Fruit fly (Drosophila melanogaster) whole organism, wandering third instar larva: ENCODE measurements around the gene CG1695.

Source experiments
- Abd-B ChIP-seq: fragments of >200 bp; optimal IDR thresholded peaks from 2 replicates; lab custom pipeline; 2017; ENCODE audit warnings: missing biosample characterization, missing genetic modification characterization
- CG32264 ChIP-seq: fragments of 200-800 bp; sonication (Bioruptor generic); optimal IDR thresholded peaks from 2 replicates; lab custom pipeline; 2016; ENCODE audit warnings: missing biosample characterization, missing genetic modification characterization
- CG9705 ChIP-seq: fragments of 200-800 bp; sonication (Bioruptor generic); optimal IDR thresholded peaks from 2 replicates; lab custom pipeline; 2018; ENCODE audit warnings: missing biosample characterization, mild to moderate bottlenecking, missing genetic modification characterization
- CrebA ChIP-seq: fragments of 200-800 bp; sonication (Bioruptor generic); optimal IDR thresholded peaks from 2 replicates; lab custom pipeline; 2016; ENCODE audit warnings: missing biosample characterization, mild to moderate bottlenecking, missing genetic modification characterization, borderline replicate concordance
- Dfd ChIP-seq: fragments of >200 bp; optimal IDR thresholded peaks from 2 replicates; lab custom pipeline; 2017; ENCODE audit warnings: missing biosample characterization, missing genetic modification characterization
- GATAd ChIP-seq: sonication (Bioruptor generic); optimal IDR thresholded peaks from 2 replicates; lab custom pipeline; 2016; ENCODE audit warnings: missing biosample characterization, missing genetic modification characterization
- HLH106 ChIP-seq: fragments of 200-800 bp; optimal IDR thresholded peaks from 3 replicates; lab custom pipeline; 2019; ENCODE audit warnings: missing biosample characterization, mild to moderate bottlenecking, missing genetic modification characterization, moderate library complexity
- Hnf4 ChIP-seq: fragments of 200-800 bp; sonication (Bioruptor generic); optimal IDR thresholded peaks from 2 replicates; lab custom pipeline; 2016; ENCODE audit warnings: missing biosample characterization, mild to moderate bottlenecking, missing genetic modification characterization
- Hr83 ChIP-seq: fragments of 200-300 bp; sonication (Bioruptor generic); optimal IDR thresholded peaks from 2 replicates; lab custom pipeline; 2016; ENCODE audit warnings: missing biosample characterization, mild to moderate bottlenecking, missing genetic modification characterization, moderate library complexity; ENCODE audit not compliant: poor library complexity, severe bottlenecking
- Jra ChIP-seq: sonication (Bioruptor generic); optimal IDR thresholded peaks from 2 replicates; lab custom pipeline; 2016; ENCODE audit warnings: missing biosample characterization, missing genetic modification characterization
- Mio ChIP-seq: sonication (Bioruptor generic); optimal IDR thresholded peaks from 2 replicates; lab custom pipeline; 2016; ENCODE audit warnings: missing biosample characterization, missing genetic modification characterization
- Myc ChIP-seq: fragments of >200 bp; optimal IDR thresholded peaks from 2 replicates; lab custom pipeline; 2017
- N ChIP-seq: fragments of >200 bp; optimal IDR thresholded peaks from 2 replicates; lab custom pipeline; 2018; ENCODE audit warnings: missing biosample characterization, missing external identifiers, missing genetic modification characterization
- OdsH ChIP-seq: fragments of 200-800 bp; sonication (Bioruptor generic); optimal IDR thresholded peaks from 2 replicates; lab custom pipeline; 2016; ENCODE audit warnings: missing biosample characterization, mild to moderate bottlenecking, missing genetic modification characterization
- Rel ChIP-seq, 2 experiments: fragments of 200-800 bp; sonication (Bioruptor generic) in 1 of 2; optimal IDR thresholded peaks; 2 replicates in 1 of 2; 3 replicates in 1 of 2; lab custom pipeline; 2016 to 2019; ENCODE audit warnings: mild to moderate bottlenecking in 2 of 2, missing biosample characterization in 2 of 2, missing genetic modification characterization in 2 of 2, moderate library complexity in 1 of 2
- Sp1 ChIP-seq: fragments of 200-800 bp; sonication (Bioruptor generic); optimal IDR thresholded peaks from 3 replicates; lab custom pipeline; 2019; ENCODE audit warnings: missing biosample characterization, mild to moderate bottlenecking, missing genetic modification characterization, moderate library complexity
- br ChIP-seq: fragments of 200-800 bp; sonication (Bioruptor generic); optimal IDR thresholded peaks from 2 replicates; lab custom pipeline; 2016; ENCODE audit warnings: missing biosample characterization, missing genetic modification characterization
- brk ChIP-seq: fragments of 200-800 bp; sonication (Bioruptor generic); optimal IDR thresholded peaks from 2 replicates; lab custom pipeline; 2016; ENCODE audit warnings: missing biosample characterization, mild to moderate bottlenecking, missing genetic modification characterization
- dl ChIP-seq, 2 experiments: fragments of 175-275, 200-275 bp in 1 of 2; fragments of 200-275 bp in 1 of 2; sonication (Bioruptor generic); optimal IDR thresholded peaks; lab custom pipeline; 2018; ENCODE audit warnings: mild to moderate bottlenecking in 2 of 2, missing biosample characterization in 2 of 2, missing genetic modification characterization in 2 of 2, moderate library complexity in 2 of 2; ENCODE audit not compliant: partially characterized antibody in 2 of 2, insufficient read depth in 1 of 2
- dmrt93B ChIP-seq: fragments of 200-800 bp; sonication (Bioruptor generic); optimal IDR thresholded peaks from 2 replicates; lab custom pipeline; 2018; ENCODE audit warnings: missing biosample characterization, mild to moderate bottlenecking, missing genetic modification characterization
- ey ChIP-seq: fragments of 200-800 bp; sonication (Bioruptor generic); optimal IDR thresholded peaks from 2 replicates; lab custom pipeline; 2016; ENCODE audit warnings: missing biosample characterization, missing genetic modification characterization
- foxo ChIP-seq, 2 experiments: fragments of 200-800 bp; sonication (Bioruptor generic); optimal IDR thresholded peaks; 2 replicates in 1 of 2; 3 replicates in 1 of 2; lab custom pipeline; 2016 to 2017; ENCODE audit warnings: missing biosample characterization in 2 of 2, missing genetic modification characterization in 2 of 2
- fru ChIP-seq: fragments of 200-800 bp; sonication (Bioruptor generic); optimal IDR thresholded peaks from 3 replicates; lab custom pipeline; 2016; ENCODE audit warnings: missing biosample characterization, mild to moderate bottlenecking, missing genetic modification characterization
- h ChIP-seq: fragments of 200-800 bp; sonication (Bioruptor generic); optimal IDR thresholded peaks from 3 replicates; lab custom pipeline; 2016; ENCODE audit warnings: missing biosample characterization, mild to moderate bottlenecking, missing genetic modification characterization
- jim ChIP-seq: fragments of 175-275, 200-325 bp; sonication (Bioruptor generic); optimal IDR thresholded peaks from 2 replicates; lab custom pipeline; 2016; ENCODE audit warnings: missing biosample characterization, mild to moderate bottlenecking, missing genetic modification characterization
- pan ChIP-seq: fragments of >200 bp; optimal IDR thresholded peaks from 2 replicates; lab custom pipeline; 2017
- psq ChIP-seq: fragments of 200-800 bp; sonication (Bioruptor generic); optimal IDR thresholded peaks from 3 replicates; lab custom pipeline; 2017; ENCODE audit warnings: missing biosample characterization, mild to moderate bottlenecking, missing genetic modification characterization, moderate library complexity
- rgr ChIP-seq: fragments of 200-800 bp; sonication (Bioruptor generic); optimal IDR thresholded peaks from 3 replicates; lab custom pipeline; 2016; ENCODE audit warnings: missing biosample characterization, mild to moderate bottlenecking, missing genetic modification characterization
- sage ChIP-seq: fragments of 200-800 bp; sonication (Bioruptor generic); optimal IDR thresholded peaks from 2 replicates; lab custom pipeline; 2016; ENCODE audit warnings: missing biosample characterization, mild to moderate bottlenecking, missing genetic modification characterization
- sv ChIP-seq: fragments of 200-800 bp; sonication (Bioruptor generic); optimal IDR thresholded peaks from 3 replicates; lab custom pipeline; 2016; ENCODE audit warnings: missing biosample characterization, missing genetic modification characterization
- usp ChIP-seq: fragments of >200 bp; optimal IDR thresholded peaks from 2 replicates; lab custom pipeline; 2017; ENCODE audit warnings: missing biosample characterization, missing genetic modification characterization
- woc ChIP-seq: sonication (Bioruptor generic); optimal IDR thresholded peaks from 2 replicates; lab custom pipeline; 2016; ENCODE audit warnings: missing biosample characterization, mild to moderate bottlenecking, missing genetic modification characterization

The CG1695 gene

DNA sequence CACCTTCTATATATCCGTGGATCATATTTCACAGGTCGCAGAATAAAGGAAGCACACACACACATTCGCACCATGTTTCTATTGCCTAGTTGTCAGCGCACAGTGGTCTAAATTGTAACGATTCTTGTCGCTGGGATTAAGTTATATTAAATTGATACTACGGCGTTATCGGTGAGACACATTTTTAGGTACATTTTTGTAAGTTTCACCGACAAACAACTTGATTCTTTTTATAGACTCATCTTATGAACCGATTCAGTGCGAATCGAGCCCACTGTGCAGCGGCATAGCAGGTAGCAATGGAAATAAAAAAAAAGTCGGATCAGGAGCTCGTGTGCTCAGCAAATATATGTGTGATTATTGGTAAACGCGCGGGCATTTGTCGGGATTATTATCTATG is 46.6 kb downstream of the CG1695 start:
- TF ChIP-seq GATAd (GFP tag; lab: Kevin White, UChicago) (no peak), foxo (GFP tag; optimal IDR thresholded peaks at IDR 0.05; lab: Kevin White, UChicago) (peak; percentile 30 to 73), br (GFP tag; lab: Kevin White, UChicago) (peak; percentile 80), fru (GFP tag; lab: Kevin White, UChicago) (peak; percentile 56), Myc (lab: Kevin White, UChicago) (no peak), Rel (GFP tag; optimal IDR thresholded peaks at IDR 0.05; lab: Kevin White, UChicago) (peak; percentile 11), Rel (tag; optimal IDR thresholded peaks at IDR 0.05; lab: Kevin White, UChicago) (no peak), CG32264 (GFP tag; lab: Kevin White, UChicago) (peak; percentile 8), rgr (GFP tag; lab: Kevin White, UChicago) (peak; percentile 86), Hnf4 (GFP tag; lab: Kevin White, UChicago) (no peak), dmrt93B (GFP tag; lab: Kevin White, UChicago) (peak; percentile 22), sv (peak; percentile 69), ey (peak; percentile 83), Dfd (GFP tag; lab: Kevin White, UChicago) (no peak), psq (GFP tag; lab: Kevin White, UChicago) (peak; percentile 69), Mio (GFP tag; lab: Kevin White, UChicago) (peak; percentile 25), h (GFP tag; lab: Kevin White, UChicago) (peak; percentile 87), OdsH (GFP tag; lab: Kevin White, UChicago) (peak; percentile 70), pan (lab: Kevin White, UChicago) (no peak), N (GFP tag; lab: Kevin White, UChicago) (no peak), Hr83 (no peak), Sp1 (no peak), Jra (GFP tag; lab: Kevin White, UChicago) (no peak), sage (peak; percentile 67), CG9705 (GFP tag; lab: Kevin White, UChicago) (no peak), usp (GFP tag; lab: Kevin White, UChicago) (no peak), woc (GFP tag; lab: Kevin White, UChicago) (peak; percentile 57), dl (GFP tag; optimal IDR thresholded peaks at IDR 0.05; lab: Kevin White, UChicago; ENCODE audit: insufficient read depth in 1 of 2, partially characterized antibody in 2 of 2) (no peak)

DNA sequence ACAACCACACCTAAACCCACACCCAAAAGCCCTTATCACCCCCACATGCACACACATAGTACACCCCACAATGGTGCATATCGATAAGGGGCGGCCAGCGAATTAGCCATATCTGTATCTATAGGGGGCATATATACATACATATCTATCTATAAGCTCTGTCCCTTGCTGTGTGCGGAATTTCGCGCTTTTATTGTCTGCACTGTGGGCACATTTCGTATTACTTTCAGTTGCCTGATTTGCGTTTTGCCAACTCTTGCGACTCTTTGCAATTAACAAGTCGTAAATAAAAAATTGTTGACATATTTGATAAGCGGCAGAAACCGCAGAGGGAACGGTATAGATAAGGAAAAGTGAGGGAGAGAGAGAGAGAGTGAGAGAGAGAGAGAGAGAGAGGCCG is 47.7 kb downstream of the CG1695 start:
- TF ChIP-seq CrebA (no peak), br (GFP tag; lab: Kevin White, UChicago) (peak; percentile 33), jim (GFP tag; lab: Kevin White, UChicago) (no peak), Sp1 (peak; percentile 38), h (GFP tag; lab: Kevin White, UChicago) (peak; percentile 36), psq (GFP tag; lab: Kevin White, UChicago) (peak; percentile 6), sage (no peak), rgr (GFP tag; lab: Kevin White, UChicago) (peak; percentile 18), Rel (GFP tag; optimal IDR thresholded peaks at IDR 0.05; lab: Kevin White, UChicago) (no peak), Rel (tag; optimal IDR thresholded peaks at IDR 0.05; lab: Kevin White, UChicago) (peak; percentile 45), fru (GFP tag; lab: Kevin White, UChicago) (peak; percentile 59), Hnf4 (GFP tag; lab: Kevin White, UChicago) (peak; percentile 3), brk (peak; percentile 10)

DNA sequence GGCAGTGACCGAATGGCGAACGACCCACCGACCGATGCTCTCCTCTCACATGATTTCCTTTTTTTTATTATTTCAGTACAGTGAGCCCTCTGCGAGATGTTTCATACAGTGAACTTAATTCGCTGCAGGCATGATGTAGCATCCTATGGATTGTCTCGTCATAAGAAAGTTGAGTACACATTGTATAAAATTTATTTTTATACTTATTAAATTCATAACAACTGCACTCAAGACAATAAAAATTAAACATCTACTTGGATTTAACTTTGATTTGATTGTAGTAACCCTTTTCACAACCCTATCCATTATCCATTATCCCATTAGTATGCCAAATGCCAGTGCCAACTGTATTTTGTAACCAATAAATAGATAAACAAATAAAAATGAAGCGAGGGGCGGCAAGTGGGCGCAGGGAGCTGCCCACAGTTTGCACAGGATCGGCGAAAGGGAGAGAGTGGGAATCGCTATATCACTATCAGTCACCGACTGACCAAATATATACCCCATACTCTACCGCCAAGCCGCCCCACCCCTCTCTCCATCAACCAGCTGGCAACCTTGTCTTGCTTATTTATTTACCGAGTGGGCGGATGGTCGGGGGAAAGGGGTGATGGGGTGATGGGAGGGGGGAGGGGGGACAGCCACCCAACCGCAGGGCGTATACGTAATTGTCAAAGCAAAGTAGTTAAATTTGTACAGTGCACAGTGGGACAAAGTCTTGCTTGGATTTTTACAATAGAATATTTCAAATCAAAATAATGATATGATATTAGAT is 49.2 kb downstream of the CG1695 start:
- TF ChIP-seq br (GFP tag; lab: Kevin White, UChicago) (peak; percentile 4), ey (peak; percentile 20), HLH106 (tag; lab: Kevin White, UChicago) (peak; percentile 59), Abd-B (GFP tag; lab: Kevin White, UChicago) (no peak), h (GFP tag; lab: Kevin White, UChicago) (no peak), dmrt93B (GFP tag; lab: Kevin White, UChicago) (peak; percentile 0), foxo (GFP tag; optimal IDR thresholded peaks at IDR 0.05; lab: Kevin White, UChicago) (peak in 1 of 2 experiments; percentile 26), OdsH (GFP tag; lab: Kevin White, UChicago) (no peak), N (GFP tag; lab: Kevin White, UChicago) (no peak)
